Worm (Caenorhabditis elegans) whole organism, young adult: ENCODE results near the gene nhr-118.

Source experiments
- C17E4.6 ChIP-seq: fragments of 200-800 bp; sonication (Bioruptor generic); IDR thresholded peaks from 2 replicates; pipeline ENCODE4 v1.3.6; 2022; ENCODE audit warnings: missing genetic modification reagents, missing genetic modification characterization, missing compliant biosample characterization
- mxl-1 ChIP-seq: sonication (generic microtip); optimal IDR thresholded peaks from 2 replicates; lab custom pipeline; 2016; ENCODE audit warnings: missing genetic modification characterization, missing compliant biosample characterization
- pha-4 ChIP-seq: fragments of 150-350 bp; sonication (generic microtip); optimal IDR thresholded peaks from 2 replicates; lab custom pipeline; 2014; ENCODE audit warnings: missing biosample characterization, missing genetic modification reagents, missing genetic modification characterization
- unc-130 ChIP-seq: sonication (generic microtip); optimal IDR thresholded peaks from 2 replicates; lab custom pipeline; 2016; ENCODE audit warnings: missing genetic modification reagents, missing genetic modification characterization, missing compliant biosample characterization
- ztf-25 ChIP-seq: fragments of 200-800 bp; sonication (Bioruptor generic); IDR thresholded peaks from 2 replicates; pipeline ENCODE4 v1.3.6; 2022; ENCODE audit warnings: missing genetic modification reagents, missing genetic modification characterization, missing compliant biosample characterization

DNA sequence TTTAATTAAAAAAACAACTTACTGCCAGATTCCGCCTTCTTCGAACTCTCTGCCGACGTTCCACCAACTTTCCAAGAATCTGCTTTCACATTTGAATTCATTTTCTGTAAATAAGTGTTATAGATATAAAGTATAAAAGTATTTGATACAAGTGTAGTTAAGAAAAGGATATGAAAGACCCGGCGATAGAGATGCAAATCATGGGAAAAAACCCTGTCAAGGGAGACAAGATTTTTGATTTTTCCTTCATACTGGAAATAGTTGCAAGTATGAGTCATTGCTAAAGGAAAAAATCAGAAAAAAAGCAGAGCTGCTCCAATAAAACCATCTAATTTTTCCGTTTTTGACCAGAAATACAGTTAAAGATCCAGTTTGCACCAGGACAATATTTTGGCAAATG is 11.4 kb upstream of the nhr-118 start, which contains the start of gene F13A2.3:
- TF ChIP-seq unc-130 (GFP tag; lab: Kevin White, UChicago), result no peak
- no peak for TF ChIP-seq ztf-25 (GFP tag; lab: Robert Waterston, UW)
- TF ChIP-seq mxl-1, result no peak
- no peak for TF ChIP-seq C17E4.6 (GFP tag; lab: Robert Waterston, UW)
- no peak for TF ChIP-seq pha-4 (tag; lab: Kevin White, UChicago)
